Comparison of ENCODE assay signal across 2 worm cellular contexts in the genomic region with DNA sequence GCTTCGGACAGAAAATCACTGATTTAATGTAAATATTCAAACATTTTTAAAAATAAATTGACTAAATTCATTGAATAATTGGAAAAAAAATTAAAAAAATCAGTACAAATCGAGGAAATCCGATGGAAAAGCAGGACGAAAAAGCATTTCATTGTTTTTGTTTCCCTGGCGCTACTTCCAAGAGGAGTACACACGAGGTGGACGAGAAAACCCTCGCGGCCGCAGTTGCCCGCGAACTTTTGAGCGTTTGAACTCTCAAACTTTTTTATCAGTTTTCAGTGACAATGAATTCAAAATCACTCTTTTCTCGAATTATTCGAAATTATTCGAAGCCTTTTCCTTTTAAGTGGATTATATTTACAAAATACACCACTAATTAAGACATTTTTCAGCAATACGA.
TF ChIP-seq lines count a peak whose summit lies in the region.

A gene (plus strand): TSS at position 393 of the 400 bp plus-strand sequence.

TF ChIP-seq in whole organism, L1 larva, 84 proteins besides CTCF, POLR2A, EP300 and RAD21 (continued from another document):
- TF ChIP-seq pag-3 (tag; optimal IDR thresholded peaks at IDR 0.05; lab: Kevin White, UChicago; ENCODE audit: borderline replicate concordance, insufficient read depth) (no peak), elt-3 (tag; optimal IDR thresholded peaks at IDR 0.05; lab: Kevin White, UChicago) (peak in 2 of 6 experiments; percentile 33 to 56), sptf-1 (tag; optimal IDR thresholded peaks at IDR 0.05; lab: Kevin White, UChicago) (no peak), efl-3 (GFP tag; optimal IDR thresholded peaks at IDR 0.05; lab: Kevin White, UChicago) (no peak), Y116A8C.19 (tag; optimal IDR thresholded peaks at IDR 0.05; lab: Kevin White, UChicago; ENCODE audit: borderline replicate concordance) (peak; percentile 49), ceh-82 (tag; optimal IDR thresholded peaks at IDR 0.05; lab: Kevin White, UChicago) (peak; percentile 33 to 74 (median 63)), mef-2 (tag; optimal IDR thresholded peaks at IDR 0.05; lab: Kevin White, UChicago) (no peak), nhr-85 (tag; lab: Kevin White, UChicago) (peak; percentile 94), alr-1 (tag; optimal IDR thresholded peaks at IDR 0.05; lab: Kevin White, UChicago; ENCODE audit: borderline replicate concordance) (no peak), hlh-4 (tag; optimal IDR thresholded peaks at IDR 0.05; lab: Kevin White, UChicago) (no peak), tlp-1 (tag; optimal IDR thresholded peaks at IDR 0.05; lab: Kevin White, UChicago) (no peak), elt-2 (tag; optimal IDR thresholded peaks at IDR 0.05; lab: Kevin White, UChicago) (peak; percentile 90), ceh-8 (GFP tag; optimal IDR thresholded peaks at IDR 0.05; lab: Kevin White, UChicago) (no peak), nhr-12 (tag; optimal IDR thresholded peaks at IDR 0.05; lab: Kevin White, UChicago) (no peak), nhr-11 (tag; optimal IDR thresholded peaks at IDR 0.05; lab: Kevin White, UChicago) (no peak), skn-1 (tag; optimal IDR thresholded peaks at IDR 0.05; lab: Kevin White, UChicago) (peak; percentile 5), aly-2 (tag; optimal IDR thresholded peaks at IDR 0.05; lab: Kevin White, UChicago) (no peak), unc-86 (tag; optimal IDR thresholded peaks at IDR 0.05; lab: Kevin White, UChicago) (peak; percentile 62), irx-1 (tag; optimal IDR thresholded peaks at IDR 0.05; lab: Kevin White, UChicago) (peak; percentile 81), mab-9 (GFP tag; IDR thresholded peaks at IDR 0.05; lab: Robert Waterston, UW) (peak; percentile 45; the same call in 1 of the 2 replicates), grh-1 (GFP tag; IDR thresholded peaks at IDR 0.05; lab: Robert Waterston, UW) (peak; percentile 66), rnt-1 (tag; optimal IDR thresholded peaks at IDR 0.05; lab: Kevin White, UChicago) (peak; percentile 99), jun-1 (tag; optimal IDR thresholded peaks at IDR 0.05; lab: Kevin White, UChicago) (no peak), vab-15 (tag; optimal IDR thresholded peaks at IDR 0.05; lab: Kevin White, UChicago) (no peak), fkh-10 (GFP tag; optimal IDR thresholded peaks at IDR 0.05; lab: Kevin White, UChicago) (peak; percentile 35), efl-1 (optimal IDR thresholded peaks at IDR 0.05; lab: Kevin White, UChicago) (peak; percentile 94), efl-1 (GFP tag; optimal IDR thresholded peaks at IDR 0.05 in 1 of 2; lab: Kevin White, UChicago) (peak; percentile 91 to 99)

TF ChIP-seq in whole organism, young adult, 124 proteins besides CTCF, POLR2A, EP300 and RAD21 (continued from another document):
- no peak for TF ChIP-seq ccch-3 (GFP tag; optimal IDR thresholded peaks at IDR 0.05; lab: Kevin White, UChicago)
- TF ChIP-seq madf-6 (GFP tag; IDR thresholded peaks at IDR 0.05; lab: Robert Waterston, UW) = peak; percentile 93
- no peak for TF ChIP-seq die-1 (tag; optimal IDR thresholded peaks at IDR 0.05; lab: Kevin White, UChicago)
- 0 out of 2 replicates have a peak, but pooled peaks have one; percentile 64 for TF ChIP-seq let-526 (GFP tag; IDR thresholded peaks at IDR 0.05; lab: Robert Waterston, UW)
- TF ChIP-seq Y67H2A.10 (GFP tag; conservative IDR thresholded peaks at IDR 0.05; lab: Robert Waterston, UW) = 0 out of 2 replicates have a peak, but pooled peaks have one; percentile 21
- TF ChIP-seq chd-7 (tag; optimal IDR thresholded peaks at IDR 0.05; lab: Kevin White, UChicago) = no peak
- TF ChIP-seq D2030.7 (GFP tag; IDR thresholded peaks at IDR 0.05; lab: Robert Waterston, UW) = peak; percentile 72
- no peak for TF ChIP-seq F49E8.2 (tag; optimal IDR thresholded peaks at IDR 0.05; lab: Kevin White, UChicago; ENCODE audit: insufficient read depth)
- TF ChIP-seq B0261.1 (tag; optimal IDR thresholded peaks at IDR 0.05; lab: Kevin White, UChicago) = no peak
- no peak for TF ChIP-seq nhr-27 (tag; optimal IDR thresholded peaks at IDR 0.05; lab: Kevin White, UChicago)
- TF ChIP-seq snpc-1.3 (tag; optimal IDR thresholded peaks at IDR 0.05; lab: Kevin White, UChicago; ENCODE audit: insufficient read depth) = peak; percentile 2
- TF ChIP-seq hsf-1 (GFP tag; IDR thresholded peaks at IDR 0.05; lab: Robert Waterston, UW) = no peak
TF ChIP-seq in whole organism, young adult: peak in this region for 47.
